Worm (Caenorhabditis elegans) whole organism, L4 larva: ENCODE measurements around the gene npr-37.

ENCODE experiments used
- F37D6.2 ChIP-seq: sonication (generic microtip); optimal IDR thresholded peaks from 2 replicates; lab custom pipeline; 2016; ENCODE audit warnings: mild to moderate bottlenecking, missing genetic modification characterization, missing compliant biosample characterization
- T26A8.4 ChIP-seq: fragments of 200-800 bp; sonication (Bioruptor generic); IDR thresholded peaks from 2 replicates; pipeline ENCODE4 v1.3.6; 2022; ENCODE audit warnings: missing genetic modification characterization, missing compliant biosample characterization
- ZK337.2 ChIP-seq: fragments of 200-800 bp; sonication (Bioruptor generic); IDR thresholded peaks from 2 replicates; pipeline ENCODE4 v1.3.6; 2022; ENCODE audit warnings: missing genetic modification reagents, missing genetic modification characterization, missing compliant biosample characterization
- aha-1 ChIP-seq: fragments of 150-350 bp; peaks from one replicate; lab custom pipeline; 2014; ENCODE audit warnings: missing biosample characterization, missing genetic modification characterization
- aly-2 ChIP-seq: sonication (generic microtip); optimal IDR thresholded peaks from 2 replicates; lab custom pipeline; 2018; ENCODE audit warnings: missing biosample characterization, missing genetic modification characterization
- ama-1 ChIP-seq: fragments of 150-350 bp; optimal IDR thresholded peaks from 2 replicates; lab custom pipeline; 2014; ENCODE audit warnings: inconsistent platforms, mixed read lengths
- ceh-32 ChIP-seq: sonication (generic microtip); optimal IDR thresholded peaks from 2 replicates; lab custom pipeline; 2016; ENCODE audit warnings: mild to moderate bottlenecking, missing genetic modification characterization, missing compliant biosample characterization; ENCODE audit not compliant: poor library complexity
- daf-16 ChIP-seq, 3 experiments: sonication (generic microtip); optimal IDR thresholded peaks; 2 replicates each; lab custom pipeline; 2016 to 2017; ENCODE audit warnings: missing genetic modification characterization in 3 of 3, missing genetic modification reagents in 3 of 3, mild to moderate bottlenecking in 2 of 3, missing compliant biosample characterization in 2 of 3, missing biosample characterization in 1 of 3, moderate library complexity in 1 of 3
- daf-8 ChIP-seq: fragments of 200-800 bp; sonication (Bioruptor generic); IDR thresholded peaks from 2 replicates; pipeline ENCODE4 v1.3.6; 2022; ENCODE audit warnings: missing genetic modification characterization, missing compliant biosample characterization
- dmd-9 ChIP-seq: fragments of 200-800 bp; sonication (Bioruptor generic); IDR thresholded peaks from 2 replicates; pipeline ENCODE4 v1.3.6; 2022; ENCODE audit warnings: missing genetic modification reagents, missing genetic modification characterization, missing compliant biosample characterization
- duxl-1 ChIP-seq: sonication (generic microtip); optimal IDR thresholded peaks from 2 replicates; lab custom pipeline; 2016; ENCODE audit warnings: mild to moderate bottlenecking, missing genetic modification characterization, moderate library complexity, missing compliant biosample characterization; ENCODE audit not compliant: poor library complexity
- egl-43 ChIP-seq: fragments of 200-800 bp; sonication (Bioruptor generic); IDR thresholded peaks from 2 replicates; pipeline ENCODE4 v1.3.6; 2022; ENCODE audit warnings: missing genetic modification reagents, missing genetic modification characterization, missing compliant biosample characterization
- gei-8 ChIP-seq: fragments of 200-800 bp; sonication (Bioruptor generic); optimal IDR thresholded peaks from 2 replicates; lab custom pipeline; 2018; ENCODE audit warnings: mild to moderate bottlenecking, missing genetic modification characterization, missing compliant biosample characterization
- hlh-11 ChIP-seq: fragments of 200-800 bp; sonication (Bioruptor generic); optimal IDR thresholded peaks from 2 replicates; lab custom pipeline; 2018; ENCODE audit warnings: mild to moderate bottlenecking, missing genetic modification characterization, missing compliant biosample characterization
- hmg-1.1 ChIP-seq: fragments of 200-800 bp; sonication (Bioruptor generic); IDR thresholded peaks from 2 replicates; pipeline ENCODE4 v1.3.6; 2022; ENCODE audit warnings: missing genetic modification reagents, missing genetic modification characterization, missing compliant biosample characterization
- lim-7 ChIP-seq: fragments of 200-800 bp; sonication (Bioruptor generic); IDR thresholded peaks from 2 replicates; pipeline ENCODE4 v1.3.6; 2022; ENCODE audit warnings: missing genetic modification characterization, missing compliant biosample characterization
- lin-29 ChIP-seq: fragments of 200-800 bp; sonication (Bioruptor generic); IDR thresholded peaks from 2 replicates; pipeline ENCODE4 v1.3.6; 2022; ENCODE audit warnings: missing genetic modification reagents, missing genetic modification characterization, missing compliant biosample characterization
- lin-39 ChIP-seq: fragments of 150-350 bp; optimal IDR thresholded peaks from 2 replicates; lab custom pipeline; 2014; ENCODE audit warnings: missing biosample characterization, missing genetic modification reagents, missing genetic modification characterization
- lsy-2 ChIP-seq, 2 experiments: fragments of 150-350 bp in 1 of 2; sonication (generic microtip) in 1 of 2; optimal IDR thresholded peaks; 2 replicates each; lab custom pipeline; 2014 to 2017; ENCODE audit warnings: missing biosample characterization in 2 of 2, missing genetic modification characterization in 2 of 2
- madf-5 ChIP-seq, 2 experiments: fragments of 200-800 bp; sonication (Bioruptor generic); IDR thresholded peaks; 2 replicates each; pipeline ENCODE4 v1.3.6; 2022; ENCODE audit warnings: missing compliant biosample characterization in 2 of 2, missing genetic modification characterization in 2 of 2
- mdl-1 ChIP-seq, 2 experiments: fragments of 150-350 bp in 1 of 2; sonication (generic microtip) in 1 of 2; optimal IDR thresholded peaks; 2 replicates each; lab custom pipeline; 2014 to 2017; ENCODE audit warnings: missing biosample characterization in 2 of 2, missing genetic modification characterization in 2 of 2
- mdt-29 ChIP-seq: fragments of 200-800 bp; sonication (Bioruptor generic); IDR thresholded peaks from 2 replicates; pipeline ENCODE4 v1.3.6; 2022; ENCODE audit warnings: missing genetic modification reagents, missing genetic modification characterization, missing compliant biosample characterization
- nhr-11 ChIP-seq: fragments of 150-350 bp; optimal IDR thresholded peaks from 2 replicates; lab custom pipeline; 2014; ENCODE audit warnings: missing biosample characterization, missing genetic modification characterization
- nhr-111 ChIP-seq: fragments of 200-800 bp; sonication (Bioruptor generic); optimal IDR thresholded peaks from 2 replicates; lab custom pipeline; 2018; ENCODE audit warnings: mild to moderate bottlenecking, missing genetic modification characterization, missing compliant biosample characterization
- nhr-28 ChIP-seq: fragments of 150-350 bp; optimal IDR thresholded peaks from 2 replicates; lab custom pipeline; 2014; ENCODE audit warnings: missing biosample characterization, missing genetic modification characterization
- nhr-41 ChIP-seq: fragments of 200-800 bp; sonication (Bioruptor generic); IDR thresholded peaks from 2 replicates; pipeline ENCODE4 v1.3.6; 2022; ENCODE audit warnings: missing genetic modification reagents, missing genetic modification characterization, missing compliant biosample characterization
- nhr-42 ChIP-seq: fragments of 200-800 bp; sonication (Bioruptor generic); IDR thresholded peaks from 2 replicates; pipeline ENCODE4 v1.3.6; 2022; ENCODE audit warnings: missing genetic modification characterization, missing compliant biosample characterization
- pqm-1 ChIP-seq: sonication (generic microtip); optimal IDR thresholded peaks from 2 replicates; lab custom pipeline; 2017; ENCODE audit warnings: missing biosample characterization, missing genetic modification characterization
- set-16 ChIP-seq: fragments of 200-800 bp; sonication (Bioruptor generic); IDR thresholded peaks from 2 replicates; pipeline ENCODE4 v1.3.6; 2022; ENCODE audit warnings: missing genetic modification reagents, missing genetic modification characterization, missing compliant biosample characterization
- snpc-1.2 ChIP-seq: fragments of 200-800 bp; sonication (Bioruptor generic); IDR thresholded peaks from 2 replicates; pipeline ENCODE4 v1.3.6; 2022; ENCODE audit warnings: missing genetic modification reagents, missing genetic modification characterization, missing compliant biosample characterization
- snpc-4 ChIP-seq: fragments of 150-350 bp; optimal IDR thresholded peaks from 2 replicates; lab custom pipeline; 2014; ENCODE audit warnings: missing biosample characterization, missing genetic modification characterization
- spr-3 ChIP-seq: fragments of 200-800 bp; sonication (Bioruptor generic); optimal IDR thresholded peaks from 2 replicates; lab custom pipeline; 2018; ENCODE audit warnings: mild to moderate bottlenecking, missing genetic modification characterization, missing compliant biosample characterization
- unc-130 ChIP-seq: sonication (generic microtip); optimal IDR thresholded peaks from 2 replicates; lab custom pipeline; 2016; ENCODE audit warnings: missing genetic modification reagents, missing genetic modification characterization, missing compliant biosample characterization
- vab-7 ChIP-seq: fragments of 200-800 bp; sonication (Bioruptor generic); IDR thresholded peaks from 2 replicates; pipeline ENCODE4 v1.3.6; 2022; ENCODE audit warnings: missing genetic modification reagents, missing genetic modification characterization, missing compliant biosample characterization
- zfp-3 ChIP-seq: fragments of 200-800 bp; sonication (Bioruptor generic); conservative IDR thresholded peaks from 2 replicates; pipeline ENCODE4 v1.3.6; 2022; ENCODE audit warnings: missing genetic modification reagents, missing genetic modification characterization, missing compliant biosample characterization
- ztf-7 ChIP-seq: fragments of 150-350 bp; optimal IDR thresholded peaks from 2 replicates; lab custom pipeline; 2014; ENCODE audit warnings: missing biosample characterization, missing genetic modification characterization

npr-37 gene

DNA sequence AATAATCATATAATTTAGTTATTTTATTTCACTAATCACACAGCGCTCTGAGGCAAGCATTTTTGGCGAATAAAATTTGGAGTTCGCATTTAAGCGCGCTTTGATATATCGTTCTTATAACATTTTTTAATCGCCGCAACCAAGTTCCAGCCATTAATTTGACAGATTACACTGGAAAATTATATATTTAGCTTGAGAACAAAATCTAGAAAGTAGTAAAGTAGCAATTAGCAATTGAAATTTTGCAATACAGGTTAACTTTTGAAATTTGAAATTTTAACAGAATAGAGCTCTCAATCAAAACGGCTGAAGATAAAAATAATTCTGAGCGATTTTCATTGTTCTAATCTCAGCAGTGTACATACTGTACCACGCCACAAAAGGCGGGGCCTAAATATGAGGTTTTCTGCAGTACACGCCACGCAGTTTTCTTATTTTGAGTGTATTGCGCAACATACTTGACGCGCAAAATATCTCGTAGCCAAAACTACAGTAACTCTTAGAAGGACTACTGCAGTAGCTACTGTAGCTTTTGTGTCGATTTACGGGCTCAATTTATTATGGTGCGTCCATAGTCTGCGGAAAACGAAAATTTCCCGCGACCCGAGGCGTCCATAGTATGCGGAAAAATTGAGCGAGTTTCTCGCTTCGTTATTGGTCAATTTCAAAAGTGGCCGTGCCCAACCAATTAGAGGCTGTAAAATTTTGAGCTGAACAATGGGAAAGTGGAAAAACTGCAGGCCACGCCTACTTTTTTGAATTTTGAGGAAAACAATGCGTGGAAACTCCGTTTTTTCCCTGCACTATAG is 53.7 kb downstream of the npr-37 start (continued):
- no peak for TF ChIP-seq hmg-1.1 (GFP tag; lab: Robert Waterston, UW)
- TF ChIP-seq daf-16 (GFP tag; optimal IDR thresholded peaks at IDR 0.05; lab: Kevin White, UChicago): no peak
- peak; percentile 23 for TF ChIP-seq daf-16 (tag; optimal IDR thresholded peaks at IDR 0.05; lab: Kevin White, UChicago)
- TF ChIP-seq mdl-1 (tag; optimal IDR thresholded peaks at IDR 0.05; lab: Kevin White, UChicago): no peak
- TF ChIP-seq zfp-3 (GFP tag; lab: Robert Waterston, UW): 0 out of 2 replicates have a peak, but pooled peaks have one; percentile 15
- no peak for TF ChIP-seq F37D6.2 (tag; lab: Kevin White, UChicago)
- TF ChIP-seq mdt-29: peak; percentile 17; the same call in 1 of the 2 replicates
- TF ChIP-seq vab-7 (GFP tag; lab: Robert Waterston, UW): no peak
- no peak for TF ChIP-seq nhr-11 (tag; lab: Kevin White, UChicago)
- TF ChIP-seq T26A8.4 (GFP tag; lab: Robert Waterston, UW): 0 out of 2 replicates have a peak, but pooled peaks have one; percentile 13
- no peak for TF ChIP-seq ZK337.2 (GFP tag; lab: Robert Waterston, UW)
- peak in 1 of 2 experiments; percentile 10 for TF ChIP-seq lsy-2 (tag; optimal IDR thresholded peaks at IDR 0.05; lab: Kevin White, UChicago)
- no peak for TF ChIP-seq lin-39 (tag; lab: Kevin White, UChicago)
- no peak for TF ChIP-seq daf-8 (GFP tag; lab: Robert Waterston, UW)
- TF ChIP-seq nhr-111 (GFP tag; lab: Kevin White, UChicago): no peak
- no peak for TF ChIP-seq snpc-1.2 (GFP tag; lab: Robert Waterston, UW)
- no peak for TF ChIP-seq lin-29 (GFP tag; lab: Robert Waterston, UW)
- no peak for TF ChIP-seq spr-3 (GFP tag; lab: Kevin White, UChicago)
- TF ChIP-seq aly-2: no peak
- TF ChIP-seq hlh-11: no peak
- no peak for TF ChIP-seq ztf-7 (tag; lab: Kevin White, UChicago)

DNA sequence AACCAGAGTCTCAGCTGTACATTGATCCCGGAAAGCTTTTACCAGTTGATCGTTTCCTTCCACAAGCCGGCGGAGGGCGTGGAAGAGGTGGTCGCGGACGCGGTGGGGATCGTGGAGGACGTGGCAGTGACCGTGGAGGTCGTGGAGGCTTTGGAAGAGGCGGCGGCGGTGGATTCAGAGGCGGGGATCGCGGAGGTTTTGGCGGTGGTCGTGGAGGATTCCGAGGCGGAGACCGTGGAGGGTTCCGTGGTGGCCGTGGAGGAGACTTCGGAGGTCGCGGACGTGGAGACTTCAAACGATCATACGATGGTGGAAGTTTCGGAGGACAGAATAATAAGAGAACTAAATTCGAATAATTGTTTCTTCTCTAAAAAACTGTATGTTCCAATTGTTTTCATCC is 54.4 kb downstream of the npr-37 start:
- TF ChIP-seq unc-130 (GFP tag; lab: Kevin White, UChicago) (no peak), duxl-1 (no peak), egl-43 (GFP tag; lab: Robert Waterston, UW) (peak; percentile 54), madf-5 (GFP tag; IDR thresholded peaks at IDR 0.05; lab: Robert Waterston, UW) (0 out of 4 replicates have a peak, but pooled peaks of 1 of the 2 experiments have one; percentile 33), dmd-9 (0 out of 2 replicates have a peak, but pooled peaks have one; percentile 15), pqm-1 (no peak), set-16 (peak; percentile 96), aha-1 (tag; lab: Kevin White, UChicago) (peak; percentile 21), spr-3 (GFP tag; lab: Kevin White, UChicago) (no peak)

DNA sequence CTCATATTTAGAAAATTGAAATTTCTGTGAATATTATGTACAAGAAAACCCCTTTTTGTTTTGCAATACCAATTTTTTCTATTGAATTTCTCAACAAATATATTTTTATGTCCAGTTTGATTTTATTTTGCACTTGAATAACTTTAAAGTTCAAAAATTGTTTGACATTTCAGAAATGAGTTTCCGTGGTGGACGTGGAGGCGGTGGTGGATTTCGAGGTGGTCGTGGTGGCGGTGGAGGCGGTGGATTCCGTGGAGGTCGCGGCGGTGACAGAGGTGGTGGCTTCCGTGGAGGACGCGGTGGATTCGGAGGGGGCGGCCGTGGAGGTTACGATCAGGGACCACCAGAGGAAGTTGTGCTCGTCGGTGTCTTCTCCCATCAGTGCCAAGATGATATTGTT is 55.0 kb downstream of the npr-37 start, which contains the start of gene garr-1:
Gene garr-1 (plus strand): TSS at position 174 of the 400 bp plus-strand sequence.
- TF ChIP-seq lim-7 (GFP tag; lab: Robert Waterston, UW): no peak
- no peak for TF ChIP-seq nhr-28 (tag; lab: Kevin White, UChicago)
- TF ChIP-seq set-16: peak; percentile 75
- TF ChIP-seq nhr-41 (GFP tag; lab: Robert Waterston, UW): no peak
- no peak for TF ChIP-seq snpc-4 (tag; lab: Kevin White, UChicago)
- TF ChIP-seq pqm-1: no peak
- TF ChIP-seq ceh-32: no peak
- no peak for TF ChIP-seq lin-29 (GFP tag; lab: Robert Waterston, UW)
- TF ChIP-seq madf-5 (GFP tag; IDR thresholded peaks at IDR 0.05; lab: Robert Waterston, UW): no peak
- no peak for TF ChIP-seq gei-8 (GFP tag; lab: Kevin White, UChicago)
- no peak for TF ChIP-seq ama-1 (lab: Kevin White, UChicago)
- no peak for TF ChIP-seq nhr-42 (GFP tag; lab: Robert Waterston, UW)
- peak; percentile 51 for TF ChIP-seq aha-1 (tag; lab: Kevin White, UChicago)
